Fruit fly (Drosophila melanogaster) whole organism, embryonic: Measurements from ENCODE around the gene MTF-1.
A peak's percentile ranks its signal among the peaks of the same experiment; 100 is the strongest.

Experiments
- Aef1 ChIP-seq: fragments of 200-800 bp; sonication (Bioruptor generic); IDR thresholded peaks from 3 replicates; pipeline ENCODE4 v1.3.6; 2022; ENCODE audit warnings: missing biosample characterization, missing genetic modification characterization
- Asciz ChIP-seq: fragments of 200-800 bp; sonication (Bioruptor generic); optimal IDR thresholded peaks from 2 replicates; lab custom pipeline; 2017; ENCODE audit warnings: missing biosample characterization, mild to moderate bottlenecking, missing genetic modification characterization, missing genetic modification reagents
- Atf-2 ChIP-seq: fragments of 200-800 bp; sonication (Bioruptor generic); optimal IDR thresholded peaks from 2 replicates; lab custom pipeline; 2016; ENCODE audit warnings: missing biosample characterization, missing genetic modification characterization
- Blimp-1 ChIP-seq: fragments of 200-800 bp; sonication (Bioruptor generic); optimal IDR thresholded peaks from 3 replicates; lab custom pipeline; 2018; ENCODE audit warnings: missing biosample characterization, missing genetic modification characterization, mild to moderate bottlenecking, moderate library complexity, missing genetic modification reagents
- CG11696 ChIP-seq: fragments of 200-800 bp; sonication (Bioruptor generic); IDR thresholded peaks from 2 replicates; pipeline ENCODE4 v1.3.6; 2022; ENCODE audit warnings: missing biosample characterization, missing genetic modification characterization
- CG12104 ChIP-seq: fragments of 200-800 bp; sonication (Bioruptor generic); optimal IDR thresholded peaks from 3 replicates; lab custom pipeline; 2016; ENCODE audit warnings: missing biosample characterization, missing genetic modification characterization
- CG15696 ChIP-seq: fragments of 200-800 bp; sonication (Bioruptor generic); optimal IDR thresholded peaks from 2 replicates; lab custom pipeline; 2019; ENCODE audit warnings: missing biosample characterization, mild to moderate bottlenecking, missing genetic modification characterization, moderate library complexity
- CG1647 ChIP-seq: fragments of 200-800 bp; sonication (Bioruptor generic); optimal IDR thresholded peaks from 3 replicates; lab custom pipeline; 2016; ENCODE audit warnings: missing biosample characterization, missing genetic modification characterization
- CG16815 ChIP-seq: fragments of 200-800 bp; sonication (Bioruptor generic); optimal IDR thresholded peaks from 3 replicates; lab custom pipeline; 2017; ENCODE audit warnings: missing biosample characterization, mild to moderate bottlenecking, missing genetic modification characterization
- CG17328 ChIP-seq: fragments of 200-800 bp; sonication (Bioruptor generic); IDR thresholded peaks from 2 replicates; pipeline ENCODE4 v1.3.6; 2022; ENCODE audit warnings: missing biosample characterization, missing genetic modification characterization
- CG17385 ChIP-seq: fragments of 200-800 bp; sonication (Bioruptor generic); optimal IDR thresholded peaks from 3 replicates; lab custom pipeline; 2018; ENCODE audit warnings: missing biosample characterization, mild to moderate bottlenecking, missing genetic modification characterization
- CG17568 ChIP-seq: fragments of 200-800 bp; sonication (Bioruptor generic); optimal IDR thresholded peaks from 2 replicates; lab custom pipeline; 2018; ENCODE audit warnings: missing biosample characterization, mild to moderate bottlenecking, missing genetic modification characterization, moderate library complexity
- CG17612 ChIP-seq: fragments of 200-800 bp; sonication (Bioruptor generic); IDR thresholded peaks from 2 replicates; pipeline ENCODE4 v1.3.6; 2022; ENCODE audit warnings: missing biosample characterization, missing genetic modification characterization
- CG1792 ChIP-seq: fragments of 200-800 bp; sonication (Bioruptor generic); optimal IDR thresholded peaks from 2 replicates; lab custom pipeline; 2016; ENCODE audit warnings: missing biosample characterization, missing genetic modification characterization
- CG2678 ChIP-seq: fragments of 200-800 bp; sonication (Bioruptor generic); optimal IDR thresholded peaks from 3 replicates; lab custom pipeline; 2019; ENCODE audit warnings: missing biosample characterization, mild to moderate bottlenecking, missing genetic modification characterization, moderate library complexity
- CG30403 ChIP-seq: fragments of 200-800 bp; sonication (Bioruptor generic); optimal IDR thresholded peaks from 3 replicates; lab custom pipeline; 2016; ENCODE audit warnings: missing biosample characterization, missing genetic modification characterization
- CG30431 ChIP-seq: fragments of 200-800 bp; sonication (Bioruptor generic); optimal IDR thresholded peaks from 2 replicates; lab custom pipeline; 2017; ENCODE audit warnings: missing biosample characterization, missing genetic modification characterization
- CG3407 ChIP-seq: fragments of 200-800 bp; sonication (Bioruptor generic); optimal IDR thresholded peaks from 2 replicates; lab custom pipeline; 2018; ENCODE audit warnings: missing biosample characterization, mild to moderate bottlenecking, missing genetic modification characterization
- CG34224 ChIP-seq: fragments of 200-800 bp; sonication (Bioruptor generic); IDR thresholded peaks from 3 replicates; pipeline ENCODE4 v1.3.6; 2022; ENCODE audit warnings: missing biosample characterization, missing genetic modification characterization; ENCODE audit not compliant: partially characterized antibody
- CG4328 ChIP-seq: fragments of 200-800 bp; sonication (Bioruptor generic); optimal IDR thresholded peaks from 3 replicates; lab custom pipeline; 2017; ENCODE audit warnings: missing biosample characterization, missing genetic modification reagents, missing genetic modification characterization
- CG4730 ChIP-seq: fragments of 200-800 bp; sonication (Bioruptor generic); IDR thresholded peaks from 2 replicates; pipeline ENCODE4 v1.3.6; 2022; ENCODE audit warnings: missing biosample characterization, missing genetic modification characterization
- CG6175 ChIP-seq: fragments of 200-800 bp; sonication (Bioruptor generic); IDR thresholded peaks from 3 replicates; pipeline ENCODE4 v1.3.6; 2022; ENCODE audit warnings: missing biosample characterization, missing genetic modification characterization
- CG6854 ChIP-seq: fragments of 200-800 bp; sonication (Bioruptor generic); optimal IDR thresholded peaks from 3 replicates; lab custom pipeline; 2017; ENCODE audit warnings: missing biosample characterization, mild to moderate bottlenecking, missing genetic modification characterization
- CkIIα-i1 ChIP-seq: fragments of 200-800 bp; sonication (Bioruptor generic); IDR thresholded peaks from 2 replicates; pipeline ENCODE4 v1.3.6; 2022; ENCODE audit warnings: missing biosample characterization, missing genetic modification characterization
- Doc2 ChIP-seq: fragments of 200-800 bp; sonication (Bioruptor generic); IDR thresholded peaks from 2 replicates; pipeline ENCODE4 v1.3.6; 2022; ENCODE audit warnings: missing biosample characterization, missing genetic modification characterization
- Ets65A ChIP-seq: fragments of 200-800 bp; sonication (Bioruptor generic); peaks from one replicate; lab custom pipeline; 2016; ENCODE audit warnings: missing biosample characterization, missing genetic modification characterization
- Fer3 ChIP-seq: fragments of 200-800 bp; sonication (Bioruptor generic); optimal IDR thresholded peaks from 2 replicates; lab custom pipeline; 2018; ENCODE audit warnings: missing biosample characterization, mild to moderate bottlenecking, missing genetic modification characterization, moderate library complexity
- Hmr ChIP-seq: fragments of 200-800 bp; sonication (Bioruptor generic); optimal IDR thresholded peaks from 3 replicates; lab custom pipeline; 2017; ENCODE audit warnings: mild to moderate bottlenecking, missing biosample characterization, missing genetic modification reagents, missing genetic modification characterization
- Hr3 ChIP-seq: fragments of 200-800 bp; sonication (Bioruptor generic); optimal IDR thresholded peaks from 3 replicates; lab custom pipeline; 2016; ENCODE audit warnings: missing biosample characterization, missing genetic modification characterization
- Mad ChIP-seq: fragments of 200-800 bp; sonication (Bioruptor generic); optimal IDR thresholded peaks from 2 replicates; lab custom pipeline; 2016; ENCODE audit warnings: missing biosample characterization, missing genetic modification characterization
- Mes4 ChIP-seq: fragments of 200-800 bp; sonication (Bioruptor generic); optimal IDR thresholded peaks from 2 replicates; lab custom pipeline; 2016; ENCODE audit warnings: missing biosample characterization, missing genetic modification characterization
- Mrtf ChIP-seq: fragments of 200-800 bp; sonication (Bioruptor generic); IDR thresholded peaks from 3 replicates; pipeline ENCODE4 v1.3.6; 2022; ENCODE audit warnings: missing biosample characterization, missing genetic modification characterization
- Side ChIP-seq: fragments of 200-800 bp; sonication (Bioruptor generic); optimal IDR thresholded peaks from 2 replicates; lab custom pipeline; 2016; ENCODE audit warnings: missing biosample characterization, missing genetic modification characterization
- Six4 ChIP-seq: fragments of 200-800 bp; sonication (Bioruptor generic); optimal IDR thresholded peaks from 2 replicates; lab custom pipeline; 2016; ENCODE audit warnings: missing biosample characterization, missing genetic modification characterization
- Sox100B ChIP-seq: fragments of 200-800 bp; sonication (Bioruptor generic); optimal IDR thresholded peaks from 3 replicates; lab custom pipeline; 2018; ENCODE audit warnings: missing biosample characterization, mild to moderate bottlenecking, missing genetic modification characterization
- Sox102F ChIP-seq: fragments of 200-800 bp; sonication (Bioruptor generic); optimal IDR thresholded peaks from 2 replicates; lab custom pipeline; 2018; ENCODE audit warnings: missing biosample characterization, mild to moderate bottlenecking, missing genetic modification characterization, moderate library complexity
- Xrp1 ChIP-seq: fragments of 200-800 bp; sonication (Bioruptor generic); IDR thresholded peaks from 2 replicates; pipeline ENCODE4 v1.3.6; 2022; ENCODE audit warnings: missing biosample characterization, missing genetic modification characterization
- bab2 ChIP-seq: fragments of 200-800 bp; sonication (Bioruptor generic); optimal IDR thresholded peaks from 2 replicates; lab custom pipeline; 2016; ENCODE audit warnings: missing biosample characterization, missing genetic modification characterization
- bigmax ChIP-seq: fragments of 200-800 bp; sonication (Bioruptor generic); optimal IDR thresholded peaks from 2 replicates; lab custom pipeline; 2018; ENCODE audit warnings: missing biosample characterization, mild to moderate bottlenecking, missing genetic modification characterization
- chm ChIP-seq: fragments of 200-800 bp; sonication (Bioruptor generic); IDR thresholded peaks from 2 replicates; pipeline ENCODE4 v1.3.6; 2022; ENCODE audit warnings: missing biosample characterization, missing genetic modification characterization
- fd3F ChIP-seq: fragments of 200-800 bp; sonication (Bioruptor generic); optimal IDR thresholded peaks from 2 replicates; lab custom pipeline; 2018; ENCODE audit warnings: missing biosample characterization, mild to moderate bottlenecking, missing genetic modification characterization, moderate library complexity
- grau ChIP-seq: fragments of 200-800 bp; optimal IDR thresholded peaks from 3 replicates; lab custom pipeline; 2019; ENCODE audit warnings: missing biosample characterization, mild to moderate bottlenecking, missing genetic modification characterization, moderate library complexity
- ken ChIP-seq: fragments of 200-800 bp; sonication (Bioruptor generic); IDR thresholded peaks from 3 replicates; pipeline ENCODE4 v1.3.6; 2022; ENCODE audit warnings: missing biosample characterization, missing genetic modification characterization
- nerfin-1 ChIP-seq: fragments of 200-800 bp; sonication (Bioruptor generic); optimal IDR thresholded peaks from 3 replicates; lab custom pipeline; 2019; ENCODE audit warnings: missing biosample characterization, mild to moderate bottlenecking, missing genetic modification characterization, moderate library complexity
- nmo ChIP-seq: fragments of 200-800 bp; sonication (Bioruptor generic); optimal IDR thresholded peaks from 2 replicates; lab custom pipeline; 2018; ENCODE audit warnings: missing biosample characterization, mild to moderate bottlenecking, missing genetic modification characterization, moderate library complexity
- org-1 ChIP-seq: fragments of 200-800 bp; sonication (Bioruptor generic); optimal IDR thresholded peaks from 2 replicates; lab custom pipeline; 2017; ENCODE audit warnings: missing biosample characterization, missing genetic modification characterization
- ro ChIP-seq: fragments of 200-800 bp; sonication (Bioruptor generic); IDR thresholded peaks from 2 replicates; pipeline ENCODE4 v1.3.6; 2022; ENCODE audit warnings: missing biosample characterization, missing genetic modification characterization
- sr ChIP-seq: fragments of 200-800 bp; sonication (Bioruptor generic); IDR thresholded peaks from 3 replicates; pipeline ENCODE4 v1.3.6; 2022; ENCODE audit warnings: missing biosample characterization, missing genetic modification characterization
- stwl ChIP-seq: fragments of 200-800 bp; sonication (Bioruptor generic); optimal IDR thresholded peaks from 3 replicates; lab custom pipeline; 2018; ENCODE audit warnings: missing biosample characterization, mild to moderate bottlenecking, missing genetic modification characterization, moderate library complexity
- twi ChIP-seq: fragments of 200-800 bp; optimal IDR thresholded peaks from 2 replicates; lab custom pipeline; 2019; ENCODE audit warnings: missing biosample characterization, mild to moderate bottlenecking, missing genetic modification characterization, moderate library complexity
- unpg ChIP-seq: fragments of 200-800 bp; sonication (Bioruptor generic); optimal IDR thresholded peaks from 3 replicates; lab custom pipeline; 2018; ENCODE audit warnings: missing biosample characterization, mild to moderate bottlenecking, missing genetic modification characterization, moderate library complexity
- zen2 ChIP-seq: fragments of 200-800 bp; sonication (Bioruptor generic); IDR thresholded peaks from 3 replicates; pipeline ENCODE4 v1.3.6; 2022; ENCODE audit warnings: missing biosample characterization, missing genetic modification characterization; ENCODE audit not compliant: partially characterized antibody

The MTF-1 gene

dm6 chr3L:9425838-9426237, 4.3 kb upstream of the MTF-1 start (continued):
- TF ChIP-seq Ets65A (no peak), Aef1 (no peak), CG6854 (GFP tag; lab: Kevin White, UChicago) (no peak), Xrp1 (GFP tag; lab: Robert Waterston, UW) (peak; percentile 14; the same call in 1 of the 2 replicates), sr (GFP tag; lab: Robert Waterston, UW) (peak; percentile 19; the same call in 1 of the 3 replicates), Side (GFP tag; lab: Kevin White, UChicago) (no peak), CG15696 (tag; lab: Kevin White, UChicago) (no peak), Doc2 (GFP tag; lab: Robert Waterston, UW) (no peak), CG34224 (GFP tag; lab: Robert Waterston, UW) (no peak), CG17328 (GFP tag; lab: Robert Waterston, UW) (no peak), bigmax (no peak), Hr3 (GFP tag; lab: Kevin White, UChicago) (no peak), org-1 (GFP tag; lab: Kevin White, UChicago) (no peak), Atf-2 (GFP tag; lab: Kevin White, UChicago) (no peak), Sox100B (GFP tag; lab: Kevin White, UChicago) (peak; percentile 42), Six4 (no peak), ro (GFP tag; lab: Robert Waterston, UW) (no peak), fd3F (no peak), Asciz (GFP tag; lab: Kevin White, UChicago) (peak; percentile 20), Mes4 (GFP tag; lab: Kevin White, UChicago) (no peak), unpg (GFP tag; lab: Kevin White, UChicago) (peak; percentile 18), twi (tag; lab: Kevin White, UChicago) (no peak), Fer3 (tag; lab: Kevin White, UChicago) (no peak), CG17568 (GFP tag; lab: Kevin White, UChicago) (no peak), chm (peak; percentile 21; the same call in 1 of the 2 replicates), CG1647 (no peak), CG17612 (GFP tag; lab: Robert Waterston, UW) (no peak), Mrtf (GFP tag; lab: Robert Waterston, UW) (no peak), CkIIα-i1 (GFP tag; lab: Robert Waterston, UW) (no peak), CG12104 (GFP tag; lab: Kevin White, UChicago) (no peak), CG30403 (GFP tag; lab: Kevin White, UChicago) (peak; percentile 29), CG16815 (GFP tag; lab: Kevin White, UChicago) (no peak), CG6175 (GFP tag; lab: Robert Waterston, UW) (no peak), nerfin-1 (tag; lab: Kevin White, UChicago) (no peak), Hmr (GFP tag; lab: Kevin White, UChicago) (peak; percentile 14), nmo (GFP tag; lab: Kevin White, UChicago) (peak; percentile 16), CG3407 (GFP tag; lab: Kevin White, UChicago) (no peak), CG4328 (GFP tag; lab: Kevin White, UChicago) (peak; percentile 32), Mad (GFP tag; lab: Kevin White, UChicago) (no peak), bab2 (GFP tag; lab: Kevin White, UChicago) (no peak), CG1792 (GFP tag; lab: Kevin White, UChicago) (no peak), CG17385 (GFP tag; lab: Kevin White, UChicago) (peak; percentile 20), ken (GFP tag; lab: Robert Waterston, UW) (0 out of 3 replicates have a peak, but pooled peaks have one; percentile 17), grau (tag; lab: Kevin White, UChicago) (peak; percentile 35), CG2678 (tag; lab: Kevin White, UChicago) (peak; percentile 32), CG11696 (GFP tag; lab: Robert Waterston, UW) (peak; percentile 82), Blimp-1 (GFP tag; lab: Kevin White, UChicago) (peak; percentile 9), CG4730 (GFP tag; lab: Robert Waterston, UW) (no peak), Sox102F (peak; percentile 32), zen2 (GFP tag; lab: Robert Waterston, UW) (no peak), CG30431 (no peak), stwl (tag; lab: Kevin White, UChicago) (peak; percentile 37)
